Worm (Caenorhabditis elegans): ENCODE results near the gene lipl-2.

Gene lipl-2

ce11 chrV:9791332-9791731 lies at the start of gene lipl-2:
Gene lipl-2, plus strand, starts transcription at chrV:9791567.
- no peak for TF ChIP-seq W03F9.2 (tag; optimal IDR thresholded peaks at IDR 0.05)
- TF ChIP-seq dao-5 (tag; optimal IDR thresholded peaks at IDR 0.05): no peak
- no peak for TF ChIP-seq him-1 (tag; optimal IDR thresholded peaks at IDR 0.05)

ce11 chrV:9744934-9745333 lies 46.4 kb upstream of the lipl-2 start, which contains the start of gene F58E6.13:
Gene F58E6.13, plus strand, starts transcription at chrV:9745234.
- TF ChIP-seq him-1 (tag; optimal IDR thresholded peaks at IDR 0.05): no peak
- no peak for TF ChIP-seq W03F9.2 (tag; optimal IDR thresholded peaks at IDR 0.05)
- no peak for TF ChIP-seq dao-5 (tag; optimal IDR thresholded peaks at IDR 0.05)

DNA sequence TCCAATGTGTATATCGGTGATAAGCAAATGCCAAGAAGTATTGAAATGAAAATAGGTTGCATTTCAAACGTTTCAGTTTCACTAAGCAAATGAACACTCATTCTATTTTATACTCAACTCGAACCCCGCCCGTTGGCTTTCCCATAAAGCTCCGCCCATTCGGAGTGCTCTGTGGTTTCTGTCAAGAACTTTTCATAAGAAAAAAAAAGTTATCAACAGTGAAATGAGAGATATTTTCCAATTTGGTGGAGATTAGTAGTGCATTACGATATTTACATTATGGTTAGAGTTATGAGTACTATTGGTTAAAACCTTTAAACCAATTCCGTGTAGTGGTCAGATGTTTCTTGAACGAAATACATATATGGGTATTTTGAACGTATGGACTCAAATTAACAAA lies 41.1 kb upstream of the lipl-2 start, which contains the start of gene F58E6.4:
F58E6.4 (minus strand) TSS at position 101 of the 400 bp plus-strand sequence.
- TF ChIP-seq dao-5 (tag; optimal IDR thresholded peaks at IDR 0.05): no peak
- no peak for TF ChIP-seq him-1 (tag; optimal IDR thresholded peaks at IDR 0.05)
- TF ChIP-seq W03F9.2 (tag; optimal IDR thresholded peaks at IDR 0.05): no peak

ce11 chrV:9752918-9753317 lies 38.4 kb upstream of the lipl-2 start, which contains the start of gene F58E6.6:
Gene F58E6.6, minus strand, starts transcription at chrV:9753018.
- TF ChIP-seq W03F9.2 (tag; optimal IDR thresholded peaks at IDR 0.05) (no peak), dao-5 (tag; optimal IDR thresholded peaks at IDR 0.05) (no peak), him-1 (tag; optimal IDR thresholded peaks at IDR 0.05) (no peak)

ce11 chrV:9753554-9753953 lies 37.8 kb upstream of the lipl-2 start:
- TF ChIP-seq dao-5 (tag; optimal IDR thresholded peaks at IDR 0.05): no peak
- TF ChIP-seq W03F9.2 (tag; optimal IDR thresholded peaks at IDR 0.05): no peak
- no peak for TF ChIP-seq him-1 (tag; optimal IDR thresholded peaks at IDR 0.05)

ce11 chrV:9754459-9754858 lies 36.9 kb upstream of the lipl-2 start, which contains the start of gene F58E6.5:
Gene F58E6.5, minus strand, starts transcription at chrV:9754559.
- TF ChIP-seq dao-5 (tag; optimal IDR thresholded peaks at IDR 0.05): no peak
- no peak for TF ChIP-seq him-1 (tag; optimal IDR thresholded peaks at IDR 0.05)
- TF ChIP-seq W03F9.2 (tag; optimal IDR thresholded peaks at IDR 0.05): no peak

DNA sequence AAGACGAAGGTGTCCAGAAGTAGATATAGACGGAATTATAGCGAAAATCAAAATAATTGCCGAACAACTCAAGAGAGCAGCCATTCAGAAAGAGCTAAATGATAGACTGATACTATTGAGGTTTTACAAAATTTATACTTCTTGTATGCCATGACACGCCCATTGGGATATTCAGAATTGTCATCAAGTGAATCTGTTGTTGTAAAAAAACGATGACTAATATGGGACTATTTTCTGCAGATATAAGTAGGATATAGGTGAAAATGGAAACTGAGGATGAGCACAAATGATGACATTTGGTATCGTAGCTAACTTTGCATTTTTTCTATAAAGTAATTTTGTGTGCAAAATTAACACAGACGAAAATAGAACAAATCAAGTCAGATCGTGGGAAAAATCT lies 35.6 kb upstream of the lipl-2 start, which contains the start of gene F58E6.8:
F58E6.8 (minus strand) TSS at position 101 of the 400 bp plus-strand sequence.
- TF ChIP-seq dao-5 (tag; optimal IDR thresholded peaks at IDR 0.05) (no peak), him-1 (tag; optimal IDR thresholded peaks at IDR 0.05) (no peak), W03F9.2 (tag; optimal IDR thresholded peaks at IDR 0.05) (no peak)

ce11 chrV:9756242-9756641 lies 35.1 kb upstream of the lipl-2 start, which contains the start of gene hrg-3:
Gene hrg-3, plus strand, starts transcription at chrV:9756468.
- TF ChIP-seq dao-5 (tag; optimal IDR thresholded peaks at IDR 0.05) (no peak), W03F9.2 (tag; optimal IDR thresholded peaks at IDR 0.05) (no peak), him-1 (tag; optimal IDR thresholded peaks at IDR 0.05) (no peak)

DNA sequence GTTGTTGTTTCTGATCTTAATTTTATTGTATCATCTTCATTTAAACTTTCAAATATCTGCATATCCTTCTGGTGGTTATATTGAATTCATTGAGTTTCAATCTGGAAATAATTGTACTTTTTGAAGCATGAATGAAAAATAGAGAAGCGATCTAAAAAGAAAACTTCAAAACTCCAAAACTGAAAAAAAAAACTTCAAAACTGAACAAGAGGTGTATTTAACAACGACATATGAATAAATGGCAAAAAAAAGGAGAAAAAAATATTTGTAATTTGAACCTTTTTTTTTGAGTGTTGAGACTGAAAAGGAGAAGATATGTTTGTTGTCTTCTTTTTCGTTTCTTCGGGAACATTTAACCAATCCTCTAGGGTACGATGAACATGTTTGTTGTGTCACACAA lies 33.5 kb upstream of the lipl-2 start, which contains the start of gene F58E6.11:
F58E6.11 (minus strand) TSS at position 101 of the 400 bp plus-strand sequence.
- no peak for TF ChIP-seq W03F9.2 (tag; optimal IDR thresholded peaks at IDR 0.05)
- TF ChIP-seq dao-5 (tag; optimal IDR thresholded peaks at IDR 0.05): no peak
- TF ChIP-seq him-1 (tag; optimal IDR thresholded peaks at IDR 0.05): no peak

DNA sequence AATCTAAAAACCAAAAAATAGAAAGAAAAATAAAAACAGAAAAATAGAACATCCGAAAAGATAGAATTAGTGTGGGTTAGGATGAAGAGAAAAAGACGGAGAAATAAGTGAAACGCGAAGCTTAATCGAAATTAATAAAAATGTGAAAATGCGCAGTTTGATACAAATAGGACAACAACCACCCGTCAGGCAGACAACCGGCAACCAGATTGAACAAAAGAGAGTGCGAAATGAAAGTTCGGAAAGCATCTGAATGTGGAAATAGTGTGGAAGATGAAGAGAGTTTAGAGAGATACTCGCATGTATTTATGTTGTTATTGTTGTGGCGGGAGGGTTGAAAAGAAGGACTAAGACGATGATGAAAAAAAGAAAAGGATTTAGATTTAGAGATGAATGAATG lies 32.9 kb upstream of the lipl-2 start:
- no peak for TF ChIP-seq W03F9.2 (tag; optimal IDR thresholded peaks at IDR 0.05)
- TF ChIP-seq him-1 (tag; optimal IDR thresholded peaks at IDR 0.05): no peak
- no peak for TF ChIP-seq dao-5 (tag; optimal IDR thresholded peaks at IDR 0.05)

- no peak for TF ChIP-seq him-1 (tag; optimal IDR thresholded peaks at IDR 0.05)
- no peak for TF ChIP-seq dao-5 (tag; optimal IDR thresholded peaks at IDR 0.05)
- no peak for TF ChIP-seq W03F9.2 (tag; optimal IDR thresholded peaks at IDR 0.05)
These were observed 27.6 kb upstream of the lipl-2 start for ce11 chrV:9763759-9764158.

ce11 chrV:9764552-9764951 lies 26.8 kb upstream of the lipl-2 start:
- TF ChIP-seq W03F9.2 (tag; optimal IDR thresholded peaks at IDR 0.05): no peak
- no peak for TF ChIP-seq him-1 (tag; optimal IDR thresholded peaks at IDR 0.05)
- TF ChIP-seq dao-5 (tag; optimal IDR thresholded peaks at IDR 0.05): no peak

- no peak for TF ChIP-seq W03F9.2 (tag; optimal IDR thresholded peaks at IDR 0.05)
- no peak for TF ChIP-seq dao-5 (tag; optimal IDR thresholded peaks at IDR 0.05)
- TF ChIP-seq him-1 (tag; optimal IDR thresholded peaks at IDR 0.05): no peak
These were observed 25.7 kb upstream of the lipl-2 start for ce11 chrV:9765622-9766021.

DNA sequence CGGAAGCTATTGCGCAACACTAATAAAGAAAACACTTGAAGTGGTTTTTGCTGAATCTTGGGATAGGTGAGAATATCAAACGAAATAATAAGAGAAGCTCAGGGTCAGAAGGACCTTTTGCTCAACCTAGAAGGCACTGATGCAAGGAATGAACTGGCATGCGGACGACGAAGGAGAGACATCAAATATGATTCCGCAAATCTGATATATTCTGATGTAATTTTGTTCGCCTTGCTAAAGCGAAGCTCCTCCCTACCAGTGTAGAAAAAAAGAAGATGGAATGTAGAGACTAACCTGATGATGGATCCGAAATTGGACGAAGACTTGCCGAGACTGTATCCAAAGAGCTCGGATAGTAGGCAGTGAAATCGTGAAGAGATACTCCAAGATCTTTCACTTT lies 23.4 kb upstream of the lipl-2 start:
- TF ChIP-seq him-1 (tag; optimal IDR thresholded peaks at IDR 0.05) (no peak), W03F9.2 (tag; optimal IDR thresholded peaks at IDR 0.05) (no peak), dao-5 (tag; optimal IDR thresholded peaks at IDR 0.05) (no peak)

All from whole organism, L4/young adult.